Worm (Caenorhabditis elegans): ENCODE measurements around the gene C40A11.4.
"Not testable (repeated sequence)": the region's sequence is repeated elsewhere in the genome, so short reads cannot be mapped to it uniquely, and the experiment has no call there.

C40A11.4 gene

ce11 chrII:2140817-2141216 is 3.6 kb downstream of the C40A11.4 start, which contains the start of gene C40A11.3:
C40A11.3 (plus strand) TSS chrII:2141117.
- TF ChIP-seq M03D4.4 (tag; optimal IDR thresholded peaks at IDR 0.05) (no peak), lsy-2 (tag; optimal IDR thresholded peaks at IDR 0.05) (no peak), zip-8 (tag; optimal IDR thresholded peaks at IDR 0.05) (no peak)

- no peak for TF ChIP-seq ztf-11 (tag; optimal IDR thresholded peaks at IDR 0.05)
- TF ChIP-seq ceh-39 (tag; optimal IDR thresholded peaks at IDR 0.05) = peak; percentile 22
- peak; percentile 51 for TF ChIP-seq cnd-1 (tag; optimal IDR thresholded peaks at IDR 0.05)
Observed at ce11 chrII:2145566-2145965, 8.3 kb downstream of the C40A11.4 start, which contains the start of gene C40A11.6. C40A11.6 (minus strand) TSS chrII:2145666.

- TF ChIP-seq nhr-2 (tag; optimal IDR thresholded peaks at IDR 0.05) (no peak), ceh-39 (tag; optimal IDR thresholded peaks at IDR 0.05) (no peak)
Observed at ce11 chrII:2146900-2147375, 9.7 kb downstream of the C40A11.4 start, which contains the start of gene C40A11.2. C40A11.2 (plus strand) TSS chrII:2146950.

- TF ChIP-seq lsy-2 (tag; optimal IDR thresholded peaks at IDR 0.05) (no peak), elt-1 (tag; optimal IDR thresholded peaks at IDR 0.05; ENCODE audit: borderline replicate concordance, insufficient read depth) (peak; percentile 74)
Observed at ce11 chrII:2150485-2150985, 13.3 kb downstream of the C40A11.4 start, which contains the start of the genes C40A11.7 and C40A11.8. C40A11.7 (minus strand) TSS chrII:2150585. C40A11.8 (minus strand) TSS chrII:2150935.

ce11 chrII:2152455-2152854 is 15.2 kb downstream of the C40A11.4 start:
- no peak for TF ChIP-seq tbx-8 (GFP tag; optimal IDR thresholded peaks at IDR 0.05)
- no peak for TF ChIP-seq nhr-2 (tag; optimal IDR thresholded peaks at IDR 0.05)
- no peak for TF ChIP-seq mep-1 (tag; optimal IDR thresholded peaks at IDR 0.05)
- TF ChIP-seq unc-62 (GFP tag; optimal IDR thresholded peaks at IDR 0.05) = no peak
- no peak for TF ChIP-seq ceh-43 (GFP tag; optimal IDR thresholded peaks at IDR 0.05)
- no peak for TF ChIP-seq lin-32 (GFP tag; optimal IDR thresholded peaks at IDR 0.05)
- no peak for TF ChIP-seq ztf-11 (tag; optimal IDR thresholded peaks at IDR 0.05)
- TF ChIP-seq nhr-76 (tag; optimal IDR thresholded peaks at IDR 0.05) = no peak
- no peak for TF ChIP-seq elt-3 (tag; optimal IDR thresholded peaks at IDR 0.05)
- TF ChIP-seq blmp-1 (tag; optimal IDR thresholded peaks at IDR 0.05) = no peak
- no peak for TF ChIP-seq cnd-1 (tag; optimal IDR thresholded peaks at IDR 0.05)
- no peak for TF ChIP-seq lin-13 (tag; optimal IDR thresholded peaks at IDR 0.05)
- TF ChIP-seq lsy-2 (tag; optimal IDR thresholded peaks at IDR 0.05) = no peak
- TF ChIP-seq drap-1 (GFP tag; optimal IDR thresholded peaks at IDR 0.05) = no peak
- TF ChIP-seq ceh-83 (GFP tag; optimal IDR thresholded peaks at IDR 0.05) = no peak
- TF ChIP-seq flh-1 (GFP tag; optimal IDR thresholded peaks at IDR 0.05) = no peak
- no peak for TF ChIP-seq sem-2 (GFP tag; optimal IDR thresholded peaks at IDR 0.05)

- not testable (repeated sequence) for TF ChIP-seq sem-2 (GFP tag; optimal IDR thresholded peaks at IDR 0.05); M03D4.4 (tag; optimal IDR thresholded peaks at IDR 0.05); hlh-1 (tag; optimal IDR thresholded peaks at IDR 0.05)
Observed at ce11 chrII:2153708-2154107, 16.5 kb downstream of the C40A11.4 start, which contains the start of gene math-18. math-18 (plus strand) TSS chrII:2154008.

- TF ChIP-seq nhr-237, snpc-4, unc-39 (tag; optimal IDR thresholded peaks at IDR 0.05): not testable (repeated sequence)
Observed at ce11 chrII:2163370-2163882, 26.2 kb downstream of the C40A11.4 start, which contains the start of gene C33C12.11. C33C12.11 (minus strand) TSS chrII:2163832.

- TF ChIP-seq mab-5 (tag; optimal IDR thresholded peaks at IDR 0.05) (no peak), nhr-237 (tag; optimal IDR thresholded peaks at IDR 0.05) (no peak), pha-4 (tag; optimal IDR thresholded peaks at IDR 0.05) (no peak), ztf-11 (tag; optimal IDR thresholded peaks at IDR 0.05) (no peak), M03D4.4 (tag; optimal IDR thresholded peaks at IDR 0.05) (no peak), unc-120 (tag; optimal IDR thresholded peaks at IDR 0.05; ENCODE audit: poor library complexity, severe bottlenecking) (no peak), ces-1 (GFP tag; optimal IDR thresholded peaks at IDR 0.05) (no peak), sem-2 (GFP tag; optimal IDR thresholded peaks at IDR 0.05) (no peak), ceh-43 (GFP tag; optimal IDR thresholded peaks at IDR 0.05) (no peak), nhr-76 (tag; optimal IDR thresholded peaks at IDR 0.05) (no peak), nhr-12 (tag; optimal IDR thresholded peaks at IDR 0.05) (no peak), nhr-2 (tag; optimal IDR thresholded peaks at IDR 0.05) (no peak), lin-32 (GFP tag; optimal IDR thresholded peaks at IDR 0.05) (no peak), hlh-1 (tag; optimal IDR thresholded peaks at IDR 0.05) (no peak), drap-1 (GFP tag; optimal IDR thresholded peaks at IDR 0.05) (no peak), ceh-83 (GFP tag; optimal IDR thresholded peaks at IDR 0.05) (no peak), zip-8 (tag; optimal IDR thresholded peaks at IDR 0.05) (no peak), snpc-4 (tag; optimal IDR thresholded peaks at IDR 0.05) (no peak), elt-3 (tag; optimal IDR thresholded peaks at IDR 0.05) (no peak)
Observed at ce11 chrII:2166376-2166775, 29.2 kb downstream of the C40A11.4 start, which contains the start of gene C33C12.4. C33C12.4 (minus strand) TSS chrII:2166476.
